Fruit fly (Drosophila melanogaster): ENCODE measurements around the gene CG17249.

dm6 chr3L:1683091-1683490, 35.8 kb upstream of the CG17249 start:
- no peak for TF ChIP-seq pan (optimal IDR thresholded peaks at IDR 0.05)
- TF ChIP-seq psq (optimal IDR thresholded peaks at IDR 0.05), result no peak
- TF ChIP-seq EcR (GFP tag; optimal IDR thresholded peaks at IDR 0.05), result no peak
- TF ChIP-seq CG8478 (optimal IDR thresholded peaks at IDR 0.05), result no peak
- no peak for TF ChIP-seq Dll (optimal IDR thresholded peaks at IDR 0.05)
